Worm (Caenorhabditis elegans) whole organism, midembryonic: ENCODE results near the gene ufl-1.

Experiments used
- T22C8.4 ChIP-seq: fragments of 200-800 bp; sonication (Bioruptor generic); IDR thresholded peaks from 2 replicates; pipeline ENCODE4 v1.3.6; 2022; ENCODE audit warnings: missing genetic modification characterization, missing compliant biosample characterization
- cog-1 ChIP-seq: sonication (generic microtip); optimal IDR thresholded peaks from 2 replicates; lab custom pipeline; 2016; ENCODE audit warnings: missing genetic modification characterization, missing compliant biosample characterization
- flt-1 ChIP-seq: fragments of 200-800 bp; sonication (Bioruptor generic); IDR thresholded peaks from 2 replicates; pipeline ENCODE4 v1.3.6; 2022; ENCODE audit warnings: missing genetic modification characterization, missing compliant biosample characterization
- med-1 ChIP-seq: sonication (generic microtip); optimal IDR thresholded peaks from 2 replicates; lab custom pipeline; 2017; ENCODE audit warnings: missing genetic modification characterization, mild to moderate bottlenecking, missing compliant biosample characterization, antibody characterized with exemption, missing genetic modification reagents; ENCODE audit not compliant: insufficient read depth

DNA sequence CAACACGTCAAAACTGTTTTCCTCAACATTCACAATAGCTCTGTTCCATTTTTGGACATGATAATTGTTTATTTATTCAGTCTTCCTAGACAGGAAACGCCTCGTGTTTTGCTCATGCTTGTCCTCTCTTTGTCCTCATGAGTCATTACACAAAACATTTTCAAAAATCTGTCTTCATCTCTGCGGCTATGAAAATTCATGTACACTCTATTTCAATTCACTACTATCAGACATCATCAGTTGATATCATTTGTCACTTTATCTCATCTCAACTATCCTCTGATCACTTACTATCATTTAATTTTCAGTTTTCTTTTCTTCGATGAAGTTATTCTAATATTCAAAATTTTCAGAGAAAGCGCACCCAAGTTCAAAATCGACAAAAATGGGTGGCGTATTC lies 12.8 kb downstream of the ufl-1 start, which contains the start of gene adah-1:
- TF ChIP-seq med-1 (GFP tag; lab: Kevin White, UChicago): no peak
- TF ChIP-seq cog-1 (tag; lab: Kevin White, UChicago): no peak
- no peak for TF ChIP-seq flt-1
- no peak for TF ChIP-seq T22C8.4 (GFP tag; lab: Robert Waterston, UW)
